Worm (Caenorhabditis elegans) whole organism, L4 larva: ENCODE data around the gene rpt-4.

Source experiments
- aly-2 ChIP-seq: sonication (generic microtip); optimal IDR thresholded peaks from 2 replicates; lab custom pipeline; 2018; ENCODE audit warnings: missing biosample characterization, missing genetic modification characterization
- ama-1 ChIP-seq: fragments of 150-350 bp; optimal IDR thresholded peaks from 2 replicates; lab custom pipeline; 2014; ENCODE audit warnings: inconsistent platforms, mixed read lengths
- fkh-10 ChIP-seq: fragments of 150-350 bp; optimal IDR thresholded peaks from 2 replicates; lab custom pipeline; 2014; ENCODE audit warnings: missing biosample characterization, missing genetic modification reagents, missing genetic modification characterization
- nhr-11 ChIP-seq: fragments of 150-350 bp; optimal IDR thresholded peaks from 2 replicates; lab custom pipeline; 2014; ENCODE audit warnings: missing biosample characterization, missing genetic modification characterization
- sdz-12 ChIP-seq: fragments of 200-800 bp; sonication (Bioruptor generic); optimal IDR thresholded peaks from 2 replicates; lab custom pipeline; 2018; ENCODE audit warnings: mild to moderate bottlenecking, missing genetic modification characterization, missing compliant biosample characterization
- unc-62 ChIP-seq, 3 experiments: fragments of 150-350 bp in 1 of 3; sonication (generic microtip); optimal IDR thresholded peaks in 2 of 3; peaks in 1 of 3; 1 replicate in 1 of 3; 2 replicates in 2 of 3; lab custom pipeline; 2014 to 2017; ENCODE audit warnings: missing biosample characterization in 3 of 3, missing genetic modification characterization in 3 of 3, missing genetic modification reagents in 3 of 3, missing genotype in 1 of 3
- zip-11 ChIP-seq: fragments of 200-800 bp; sonication (Bioruptor generic); IDR thresholded peaks from 2 replicates; pipeline ENCODE4 v1.3.6; 2022; ENCODE audit warnings: missing genetic modification characterization, missing compliant biosample characterization

DNA sequence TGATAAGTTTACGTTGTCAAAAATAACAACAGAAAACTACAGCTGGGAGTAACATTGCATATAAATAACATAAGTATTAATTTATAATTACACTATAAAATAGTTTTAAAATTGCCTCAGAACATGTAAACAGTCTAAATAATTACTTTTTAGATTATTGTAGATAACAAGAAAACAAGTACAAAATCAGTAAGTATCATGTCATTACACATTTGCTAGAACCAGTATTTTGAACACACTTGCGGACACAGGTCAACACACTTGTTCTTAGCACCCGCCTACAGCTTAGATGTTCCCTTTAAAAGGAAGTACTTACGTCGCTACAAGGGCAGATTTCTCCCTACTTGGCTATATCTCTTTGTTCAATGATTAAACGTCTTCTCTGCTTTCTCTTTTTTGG lies 12.1 kb downstream of the rpt-4 start, which contains the start of gene F23F1.2:
- TF ChIP-seq zip-11 (no peak), sdz-12 (GFP tag; lab: Kevin White, UChicago) (no peak), unc-62 (GFP tag; optimal IDR thresholded peaks at IDR 0.05 in 1 of 2; lab: Kevin White, UChicago) (no peak), unc-62 (tag; optimal IDR thresholded peaks at IDR 0.05; lab: Kevin White, UChicago) (no peak), fkh-10 (GFP tag; lab: Kevin White, UChicago) (no peak), aly-2 (no peak), ama-1 (lab: Kevin White, UChicago) (no peak), nhr-11 (tag; lab: Kevin White, UChicago) (no peak)
